Fruit fly (Drosophila melanogaster) whole organism, embryonic: Measurements from ENCODE around the gene nAChRalpha2.

Experiments used
- CG10431 ChIP-seq: fragments of 200-800 bp; sonication (Bioruptor generic); optimal IDR thresholded peaks from 3 replicates; lab custom pipeline; 2018; ENCODE audit warnings: missing biosample characterization, mild to moderate bottlenecking, missing genetic modification characterization
- CG11093 ChIP-seq: fragments of 200-800 bp; sonication (Bioruptor generic); IDR thresholded peaks from 3 replicates; pipeline ENCODE4 v1.3.6; 2022; ENCODE audit warnings: missing biosample characterization, missing genetic modification characterization
- CG13424 ChIP-seq: fragments of 200-800 bp; sonication (Bioruptor generic); optimal IDR thresholded peaks from 2 replicates; lab custom pipeline; 2019; ENCODE audit warnings: missing biosample characterization, mild to moderate bottlenecking, missing genetic modification characterization, moderate library complexity
- CG15514 ChIP-seq: fragments of 200-800 bp; sonication (Bioruptor generic); optimal IDR thresholded peaks from 3 replicates; lab custom pipeline; 2017; ENCODE audit warnings: missing biosample characterization, missing genetic modification characterization, mild to moderate bottlenecking, moderate library complexity, missing genetic modification reagents
- CG18619 ChIP-seq: fragments of 200-800 bp; sonication (Bioruptor generic); optimal IDR thresholded peaks from 3 replicates; lab custom pipeline; 2017; ENCODE audit warnings: missing biosample characterization, mild to moderate bottlenecking, missing genetic modification characterization
- CG2116 ChIP-seq: fragments of 200-800 bp; sonication (Bioruptor generic); optimal IDR thresholded peaks from 3 replicates; lab custom pipeline; 2018; ENCODE audit warnings: missing biosample characterization, mild to moderate bottlenecking, missing genetic modification characterization
- CG2202 ChIP-seq: fragments of 200-800 bp; sonication (Bioruptor generic); optimal IDR thresholded peaks from 2 replicates; lab custom pipeline; 2018; ENCODE audit warnings: missing biosample characterization, mild to moderate bottlenecking, missing genetic modification characterization
- CG32767 ChIP-seq: fragments of 200-800 bp; sonication (Bioruptor generic); IDR thresholded peaks from 2 replicates; pipeline ENCODE4 v1.3.6; 2022; ENCODE audit warnings: missing biosample characterization, missing genetic modification characterization
- CG42726 ChIP-seq: fragments of 200-800 bp; sonication (Bioruptor generic); IDR thresholded peaks from 2 replicates; pipeline ENCODE4 v1.3.6; 2022; ENCODE audit warnings: missing biosample characterization, missing genetic modification characterization; ENCODE audit not compliant: partially characterized antibody
- CG4424 ChIP-seq: fragments of 200-800 bp; sonication (Bioruptor generic); optimal IDR thresholded peaks from 3 replicates; lab custom pipeline; 2016; ENCODE audit warnings: missing biosample characterization, missing genetic modification characterization
- CG5180 ChIP-seq: fragments of 200-800 bp; sonication (Bioruptor generic); optimal IDR thresholded peaks from 3 replicates; lab custom pipeline; 2017; ENCODE audit warnings: missing biosample characterization, missing genetic modification characterization, mild to moderate bottlenecking, moderate library complexity, missing genetic modification reagents
- CG6654 ChIP-seq: fragments of 200-800 bp; sonication (Bioruptor generic); optimal IDR thresholded peaks from 2 replicates; lab custom pipeline; 2017; ENCODE audit warnings: missing biosample characterization, mild to moderate bottlenecking, missing genetic modification characterization
- CG6683 ChIP-seq: fragments of 200-800 bp; sonication (Bioruptor generic); optimal IDR thresholded peaks from 2 replicates; lab custom pipeline; 2017; ENCODE audit warnings: missing biosample characterization, mild to moderate bottlenecking, missing genetic modification characterization, missing genetic modification reagents
- CG7745 ChIP-seq: fragments of 200-800 bp; sonication (Bioruptor generic); optimal IDR thresholded peaks from 2 replicates; lab custom pipeline; 2018; ENCODE audit warnings: missing biosample characterization, mild to moderate bottlenecking, missing genetic modification characterization, moderate library complexity
- CG7839 ChIP-seq: fragments of 200-800 bp; sonication (Bioruptor generic); optimal IDR thresholded peaks from 3 replicates; lab custom pipeline; 2018; ENCODE audit warnings: missing biosample characterization, mild to moderate bottlenecking, missing genetic modification characterization, moderate library complexity
- CG8290 ChIP-seq, 3 experiments: fragments of 200-800 bp; sonication (Bioruptor generic); optimal IDR thresholded peaks; 2 replicates each; lab custom pipeline; 2016 to 2019; ENCODE audit warnings: missing biosample characterization in 3 of 3, missing genetic modification characterization in 3 of 3, mild to moderate bottlenecking in 2 of 3, moderate library complexity in 1 of 3
- CG8478 ChIP-seq: fragments of >200 bp; optimal IDR thresholded peaks from 2 replicates; lab custom pipeline; 2018
- CG9215 ChIP-seq: fragments of 200-800 bp; sonication (Bioruptor generic); IDR thresholded peaks from 2 replicates; pipeline ENCODE4 v1.3.6; 2022; ENCODE audit warnings: missing biosample characterization, missing genetic modification characterization
- CG9797 ChIP-seq: fragments of 200-800 bp; sonication (Bioruptor generic); optimal IDR thresholded peaks from 3 replicates; lab custom pipeline; 2018; ENCODE audit warnings: missing biosample characterization, mild to moderate bottlenecking, missing genetic modification characterization
- CHES-1-like ChIP-seq: fragments of 200-800 bp; sonication (Bioruptor generic); optimal IDR thresholded peaks from 2 replicates; lab custom pipeline; 2016; ENCODE audit warnings: missing biosample characterization, missing genetic modification characterization
- CkIIα-i1 ChIP-seq: fragments of 200-800 bp; sonication (Bioruptor generic); IDR thresholded peaks from 2 replicates; pipeline ENCODE4 v1.3.6; 2022; ENCODE audit warnings: missing biosample characterization, missing genetic modification characterization
- CrebB ChIP-seq: fragments of 200-800 bp; sonication (Bioruptor generic); optimal IDR thresholded peaks from 3 replicates; lab custom pipeline; 2018; ENCODE audit warnings: missing biosample characterization, mild to moderate bottlenecking, missing genetic modification characterization
- Dbx ChIP-seq: fragments of 200-800 bp; sonication (Bioruptor generic); IDR thresholded peaks from 3 replicates; pipeline ENCODE4 v1.3.6; 2022; ENCODE audit warnings: missing biosample characterization, missing genetic modification characterization
- E2f1 ChIP-seq: fragments of 200-800 bp; sonication (Bioruptor generic); IDR thresholded peaks from 2 replicates; pipeline ENCODE4 v1.3.6; 2022; ENCODE audit warnings: missing biosample characterization, missing genetic modification characterization
- Fer1 ChIP-seq: fragments of 200-800 bp; sonication (Bioruptor generic); optimal IDR thresholded peaks from 2 replicates; lab custom pipeline; 2017; ENCODE audit warnings: missing biosample characterization, mild to moderate bottlenecking, missing genetic modification characterization
- HLH3B ChIP-seq: fragments of 200-800 bp; sonication (Bioruptor generic); IDR thresholded peaks from 2 replicates; pipeline ENCODE4 v1.3.6; 2022; ENCODE audit warnings: missing biosample characterization, missing genetic modification characterization
- Hmr ChIP-seq: fragments of 200-800 bp; sonication (Bioruptor generic); optimal IDR thresholded peaks from 3 replicates; lab custom pipeline; 2017; ENCODE audit warnings: mild to moderate bottlenecking, missing biosample characterization, missing genetic modification reagents, missing genetic modification characterization
- Jarid2 ChIP-seq: fragments of 200-800 bp; sonication (Bioruptor generic); optimal IDR thresholded peaks from 3 replicates; lab custom pipeline; 2017; ENCODE audit warnings: mild to moderate bottlenecking, missing biosample characterization, missing genetic modification reagents, missing genetic modification characterization
- NC2β ChIP-seq: fragments of 200-800 bp; sonication (Bioruptor generic); optimal IDR thresholded peaks from 2 replicates; lab custom pipeline; 2016; ENCODE audit warnings: missing biosample characterization, missing genetic modification characterization
- Optix ChIP-seq: fragments of 200-800 bp; sonication (Bioruptor generic); IDR thresholded peaks from 3 replicates; pipeline ENCODE4 v1.3.6; 2022; ENCODE audit warnings: missing biosample characterization, missing genetic modification characterization
- Ptx1 ChIP-seq: fragments of 200-800 bp; sonication (Bioruptor generic); IDR thresholded peaks from 2 replicates; pipeline ENCODE4 v1.3.6; 2022; ENCODE audit warnings: missing biosample characterization, missing genetic modification characterization
- Rfx ChIP-seq: fragments of 200-800 bp; sonication (Bioruptor generic); IDR thresholded peaks from 2 replicates; pipeline ENCODE4 v1.3.6; 2022; ENCODE audit warnings: missing biosample characterization, missing genetic modification characterization
- Sry-β ChIP-seq: fragments of 200-800 bp; sonication (Bioruptor generic); optimal IDR thresholded peaks from 2 replicates; lab custom pipeline; 2018; ENCODE audit warnings: missing biosample characterization, mild to moderate bottlenecking, missing genetic modification characterization, moderate library complexity
- ap ChIP-seq: fragments of 200-800 bp; sonication (Bioruptor generic); IDR thresholded peaks from 2 replicates; pipeline ENCODE4 v1.3.6; 2022; ENCODE audit warnings: missing biosample characterization, missing genetic modification characterization
- bcd ChIP-seq: fragments of 200-800 bp; sonication (Bioruptor generic); optimal IDR thresholded peaks from 2 replicates; lab custom pipeline; 2017; ENCODE audit warnings: missing biosample characterization, mild to moderate bottlenecking, missing genetic modification characterization
- bsh ChIP-seq, 2 experiments: fragments of 200-800 bp; sonication (Bioruptor generic); optimal IDR thresholded peaks; 2 replicates each; lab custom pipeline; 2017 to 2018; ENCODE audit warnings: mild to moderate bottlenecking in 2 of 2, missing biosample characterization in 2 of 2, missing genetic modification characterization in 2 of 2, moderate library complexity in 1 of 2
- dysf ChIP-seq: fragments of 200-800 bp; sonication (Bioruptor generic); IDR thresholded peaks from 3 replicates; pipeline ENCODE4 v1.3.6; 2022; ENCODE audit warnings: missing biosample characterization, missing genetic modification characterization
- ewg ChIP-seq: fragments of 200-800 bp; sonication (Bioruptor generic); optimal IDR thresholded peaks from 3 replicates; lab custom pipeline; 2017; ENCODE audit warnings: mild to moderate bottlenecking, missing biosample characterization, missing genetic modification reagents, missing genetic modification characterization
- fd96Cb ChIP-seq: fragments of 200-800 bp; sonication (Bioruptor generic); optimal IDR thresholded peaks from 2 replicates; lab custom pipeline; 2018; ENCODE audit warnings: missing biosample characterization, mild to moderate bottlenecking, missing genetic modification characterization, moderate library complexity
- gem ChIP-seq: fragments of 200-800 bp; sonication (Bioruptor generic); optimal IDR thresholded peaks from 2 replicates; lab custom pipeline; 2019; ENCODE audit warnings: missing biosample characterization, mild to moderate bottlenecking, missing genetic modification characterization, moderate library complexity
- gro ChIP-seq: fragments of 200-800 bp; sonication (Bioruptor generic); optimal IDR thresholded peaks from 2 replicates; lab custom pipeline; 2016; ENCODE audit warnings: missing biosample characterization, missing genetic modification characterization
- hbn ChIP-seq: fragments of 200-800 bp; sonication (Bioruptor generic); IDR thresholded peaks from 2 replicates; pipeline ENCODE4 v1.3.6; 2022; ENCODE audit warnings: missing biosample characterization, missing genetic modification characterization; ENCODE audit not compliant: partially characterized antibody
- kni ChIP-seq: fragments of 200-800 bp; sonication (Bioruptor generic); optimal IDR thresholded peaks from 3 replicates; lab custom pipeline; 2017; ENCODE audit warnings: mild to moderate bottlenecking, missing biosample characterization, missing genetic modification reagents, missing genetic modification characterization
- lov ChIP-seq, 2 experiments: fragments of 200-800 bp in 1 of 2; fragments of >200 bp in 1 of 2; sonication (Bioruptor generic) in 1 of 2; IDR thresholded peaks in 1 of 2; optimal IDR thresholded peaks in 1 of 2; 2 replicates in 1 of 2; 3 replicates in 1 of 2; pipeline versions ENCODE4 v1.3.6 to Lab custom; 2017 to 2022; ENCODE audit warnings: missing biosample characterization in 1 of 2, missing genetic modification characterization in 1 of 2
- mld ChIP-seq: fragments of 200-800 bp; sonication (Bioruptor generic); IDR thresholded peaks from 3 replicates; pipeline ENCODE4 v1.3.6; 2022; ENCODE audit warnings: missing biosample characterization, missing genetic modification characterization; ENCODE audit not compliant: partially characterized antibody
- nmo ChIP-seq: fragments of 200-800 bp; sonication (Bioruptor generic); optimal IDR thresholded peaks from 2 replicates; lab custom pipeline; 2018; ENCODE audit warnings: missing biosample characterization, mild to moderate bottlenecking, missing genetic modification characterization, moderate library complexity
- pb ChIP-seq: fragments of 200-800 bp; sonication (Bioruptor generic); optimal IDR thresholded peaks from 3 replicates; lab custom pipeline; 2016; ENCODE audit warnings: missing biosample characterization, missing genetic modification characterization
- sqz ChIP-seq: fragments of 200-800 bp; sonication (Bioruptor generic); optimal IDR thresholded peaks from 3 replicates; lab custom pipeline; 2018; ENCODE audit warnings: missing biosample characterization, mild to moderate bottlenecking, missing genetic modification characterization
- tgo ChIP-seq: fragments of 200-800 bp; sonication (Bioruptor generic); IDR thresholded peaks from 3 replicates; pipeline ENCODE4 v1.3.6; 2022; ENCODE audit warnings: missing biosample characterization, missing genetic modification characterization
- tx ChIP-seq: fragments of 200-800 bp; sonication (Bioruptor generic); optimal IDR thresholded peaks from 2 replicates; lab custom pipeline; 2016; ENCODE audit warnings: missing biosample characterization, missing genetic modification characterization

Gene nAChRalpha2

DNA sequence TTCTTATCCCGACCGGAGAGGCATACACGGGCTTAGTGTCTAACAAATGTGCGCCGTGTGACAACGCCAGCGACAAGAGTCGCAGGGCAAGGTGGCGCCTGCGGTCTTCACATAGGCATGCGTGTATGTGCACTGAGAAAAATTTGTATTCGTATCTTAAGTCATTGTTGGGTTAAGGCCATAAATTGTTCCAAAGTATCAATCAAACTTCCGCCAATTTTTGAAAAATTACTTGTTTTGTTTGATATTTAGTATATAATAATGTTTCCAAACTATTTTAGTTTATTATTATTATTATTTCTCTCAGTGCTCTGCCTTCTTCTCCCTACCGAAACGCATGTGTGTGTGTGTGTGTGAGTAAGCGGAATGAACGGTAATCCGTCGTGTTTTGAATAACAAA, 18.0 kb upstream of the nAChRalpha2 start (continued):
- no peak for TF ChIP-seq CG7745
- TF ChIP-seq kni (GFP tag; lab: Kevin White, UChicago): no peak
- TF ChIP-seq Dbx (GFP tag; lab: Robert Waterston, UW): peak; percentile 15; the same call in 1 of the 3 replicates
- no peak for TF ChIP-seq CrebB (tag; lab: Kevin White, UChicago)
- no peak for TF ChIP-seq Sry-β (GFP tag; lab: Kevin White, UChicago)
- TF ChIP-seq CG2116 (GFP tag; lab: Kevin White, UChicago): no peak
- TF ChIP-seq Ptx1 (GFP tag; lab: Robert Waterston, UW): peak; percentile 24; the same call in 1 of the 2 replicates
- TF ChIP-seq mld (GFP tag; lab: Robert Waterston, UW): no peak
- TF ChIP-seq CG18619 (GFP tag; lab: Kevin White, UChicago): peak; percentile 12
- TF ChIP-seq Jarid2 (GFP tag; lab: Kevin White, UChicago): no peak
- no peak for TF ChIP-seq CG8478 (lab: Kevin White, UChicago)
- TF ChIP-seq E2f1: no peak
- peak; percentile 2 for TF ChIP-seq nmo
- TF ChIP-seq CG9215: no peak
- peak; percentile 17 for TF ChIP-seq fd96Cb
- peak; percentile 47 for TF ChIP-seq Rfx (GFP tag; lab: Robert Waterston, UW)
- peak; percentile 56 for TF ChIP-seq Hmr (GFP tag; lab: Kevin White, UChicago)
- no peak for TF ChIP-seq CG9797 (GFP tag; lab: Kevin White, UChicago)
- TF ChIP-seq tx (GFP tag; lab: Kevin White, UChicago): no peak
- TF ChIP-seq gem: peak; percentile 59
- TF ChIP-seq Fer1 (GFP tag; lab: Kevin White, UChicago): peak; percentile 65
- peak; percentile 38 for TF ChIP-seq bcd (GFP tag; lab: Kevin White, UChicago)
- peak; percentile 59; the same call in 2 of the 3 replicates for TF ChIP-seq dysf
- no peak for TF ChIP-seq sqz
- no peak for TF ChIP-seq lov (optimal IDR thresholded peaks at IDR 0.05; lab: Kevin White, UChicago)
- no peak for TF ChIP-seq lov (GFP tag; IDR thresholded peaks at IDR 0.05; lab: Robert Waterston, UW)
- TF ChIP-seq CG2202 (tag; lab: Kevin White, UChicago): no peak
- TF ChIP-seq Optix (GFP tag; lab: Robert Waterston, UW): no peak
- no peak for TF ChIP-seq CkIIα-i1 (GFP tag; lab: Robert Waterston, UW)
- no peak for TF ChIP-seq CG32767 (GFP tag; lab: Robert Waterston, UW)
- TF ChIP-seq CG6683 (GFP tag; lab: Kevin White, UChicago): no peak
- TF ChIP-seq CG42726 (GFP tag; lab: Robert Waterston, UW): no peak
- TF ChIP-seq NC2β (GFP tag; lab: Kevin White, UChicago): no peak
- TF ChIP-seq CG10431 (GFP tag; lab: Kevin White, UChicago): no peak
- TF ChIP-seq CG13424 (tag; lab: Kevin White, UChicago): peak; percentile 25
- no peak for TF ChIP-seq CG11093 (GFP tag; lab: Robert Waterston, UW)
- TF ChIP-seq tgo (GFP tag; lab: Robert Waterston, UW): 0 out of 3 replicates have a peak, but pooled peaks have one; percentile 13
- no peak for TF ChIP-seq CHES-1-like (GFP tag; lab: Kevin White, UChicago)
- no peak for TF ChIP-seq CG8290 (GFP tag; optimal IDR thresholded peaks at IDR 0.05; lab: Kevin White, UChicago)
- TF ChIP-seq CG8290 (tag; optimal IDR thresholded peaks at IDR 0.05; lab: Kevin White, UChicago): no peak
- TF ChIP-seq pb (GFP tag; lab: Kevin White, UChicago): no peak
- TF ChIP-seq CG5180 (GFP tag; lab: Kevin White, UChicago): no peak
- no peak for TF ChIP-seq CG6654
- no peak for TF ChIP-seq hbn
- peak; percentile 46 for TF ChIP-seq CG7839 (tag; lab: Kevin White, UChicago)
- TF ChIP-seq HLH3B (GFP tag; lab: Robert Waterston, UW): 0 out of 2 replicates have a peak, but pooled peaks have one; percentile 27
- TF ChIP-seq ap (GFP tag; lab: Robert Waterston, UW): no peak
- no peak for TF ChIP-seq gro (GFP tag; lab: Kevin White, UChicago)
- TF ChIP-seq ewg: peak; percentile 14
- TF ChIP-seq CG15514 (GFP tag; lab: Kevin White, UChicago): peak; percentile 31
- TF ChIP-seq CG4424 (GFP tag; lab: Kevin White, UChicago): peak; percentile 14
- TF ChIP-seq bsh (GFP tag; optimal IDR thresholded peaks at IDR 0.05; lab: Kevin White, UChicago): no peak
